2 worm cellular contexts compared by ENCODE assay signal in genomic region chrIII:3681351-3681938, ce11.
TF ChIP-seq lines count a peak whose summit lies in the region.

No protein-coding gene starts in this region.

TF ChIP-seq in whole organism, L1 larva, 84 proteins besides CTCF, POLR2A, EP300 and RAD21 (continued from another document):
- no peak for TF ChIP-seq nhr-90 (tag; optimal IDR thresholded peaks at IDR 0.05; lab: Kevin White, UChicago; ENCODE audit: poor library complexity)

TF ChIP-seq in whole organism, L3 larva, 47 proteins besides CTCF, POLR2A, EP300 and RAD21 (continued from another document):
- TF ChIP-seq nhr-28 (tag; optimal IDR thresholded peaks at IDR 0.05; lab: Kevin White, UChicago) (no peak), elt-2 (tag; optimal IDR thresholded peaks at IDR 0.05; lab: Kevin White, UChicago) (no peak), nhr-23 (tag; optimal IDR thresholded peaks at IDR 0.05; lab: Kevin White, UChicago) (peak; percentile 23), lsy-12 (tag; optimal IDR thresholded peaks at IDR 0.05; lab: Kevin White, UChicago) (no peak), mml-1 (tag; optimal IDR thresholded peaks at IDR 0.05; lab: Kevin White, UChicago) (no peak)
TF ChIP-seq in whole organism, L3 larva: peak in this region for 3.
